Worm (Caenorhabditis elegans) whole organism, L4 larva: ENCODE data around the gene C31H2.4.

Experiments
- F37D6.2 ChIP-seq: sonication (generic microtip); optimal IDR thresholded peaks from 2 replicates; lab custom pipeline; 2016; ENCODE audit warnings: mild to moderate bottlenecking, missing genetic modification characterization, missing compliant biosample characterization
- F44E2.7 ChIP-seq: fragments of 200-800 bp; sonication (Bioruptor generic); IDR thresholded peaks from 2 replicates; pipeline ENCODE4 v2.1.2; 2022; ENCODE audit warnings: missing genetic modification characterization, missing compliant biosample characterization
- Y105C5A.15 ChIP-seq: fragments of 200-800 bp; sonication (Bioruptor generic); IDR thresholded peaks from 2 replicates; pipeline ENCODE4 v1.3.6; 2022; ENCODE audit warnings: missing genetic modification characterization, missing compliant biosample characterization
- ZK337.2 ChIP-seq: fragments of 200-800 bp; sonication (Bioruptor generic); IDR thresholded peaks from 2 replicates; pipeline ENCODE4 v1.3.6; 2022; ENCODE audit warnings: missing genetic modification reagents, missing genetic modification characterization, missing compliant biosample characterization
- aha-1 ChIP-seq: fragments of 150-350 bp; peaks from one replicate; lab custom pipeline; 2014; ENCODE audit warnings: missing biosample characterization, missing genetic modification characterization
- ceh-32 ChIP-seq: sonication (generic microtip); optimal IDR thresholded peaks from 2 replicates; lab custom pipeline; 2016; ENCODE audit warnings: mild to moderate bottlenecking, missing genetic modification characterization, missing compliant biosample characterization; ENCODE audit not compliant: poor library complexity
- ceh-62 ChIP-seq: sonication (generic microtip); optimal IDR thresholded peaks from 2 replicates; lab custom pipeline; 2017; ENCODE audit warnings: missing biosample characterization, missing genetic modification characterization
- ceh-82 ChIP-seq: sonication (generic microtip); optimal IDR thresholded peaks from 2 replicates; lab custom pipeline; 2017; ENCODE audit warnings: missing biosample characterization, missing genetic modification characterization
- gei-8 ChIP-seq: fragments of 200-800 bp; sonication (Bioruptor generic); optimal IDR thresholded peaks from 2 replicates; lab custom pipeline; 2018; ENCODE audit warnings: mild to moderate bottlenecking, missing genetic modification characterization, missing compliant biosample characterization
- hif-1 ChIP-seq, 2 experiments: sonication (generic microtip); optimal IDR thresholded peaks; 2 replicates each; lab custom pipeline; 2016 to 2017; ENCODE audit warnings: missing compliant biosample characterization in 2 of 2, missing genetic modification characterization in 2 of 2, missing genetic modification reagents in 2 of 2, missing genotype in 2 of 2, mild to moderate bottlenecking in 1 of 2
- hlh-11 ChIP-seq: fragments of 200-800 bp; sonication (Bioruptor generic); optimal IDR thresholded peaks from 2 replicates; lab custom pipeline; 2018; ENCODE audit warnings: mild to moderate bottlenecking, missing genetic modification characterization, missing compliant biosample characterization
- hlh-30 ChIP-seq: sonication (generic microtip); optimal IDR thresholded peaks from 2 replicates; lab custom pipeline; 2017; ENCODE audit warnings: antibody characterized with exemption, mild to moderate bottlenecking, missing genetic modification characterization, missing compliant biosample characterization; ENCODE audit not compliant: insufficient read depth
- lin-29 ChIP-seq: fragments of 200-800 bp; sonication (Bioruptor generic); IDR thresholded peaks from 2 replicates; pipeline ENCODE4 v1.3.6; 2022; ENCODE audit warnings: missing genetic modification reagents, missing genetic modification characterization, missing compliant biosample characterization
- lin-39 ChIP-seq: fragments of 150-350 bp; optimal IDR thresholded peaks from 2 replicates; lab custom pipeline; 2014; ENCODE audit warnings: missing biosample characterization, missing genetic modification reagents, missing genetic modification characterization
- lsy-2 ChIP-seq, 2 experiments: fragments of 150-350 bp in 1 of 2; sonication (generic microtip) in 1 of 2; optimal IDR thresholded peaks; 2 replicates each; lab custom pipeline; 2014 to 2017; ENCODE audit warnings: missing biosample characterization in 2 of 2, missing genetic modification characterization in 2 of 2
- madf-5 ChIP-seq, 2 experiments: fragments of 200-800 bp; sonication (Bioruptor generic); IDR thresholded peaks; 2 replicates each; pipeline ENCODE4 v1.3.6; 2022; ENCODE audit warnings: missing compliant biosample characterization in 2 of 2, missing genetic modification characterization in 2 of 2
- madf-9 ChIP-seq: fragments of 200-800 bp; sonication (Bioruptor generic); conservative IDR thresholded peaks from 2 replicates; pipeline ENCODE4 v1.3.6; 2022; ENCODE audit warnings: missing genetic modification reagents, missing genetic modification characterization, missing compliant biosample characterization
- mxl-3 ChIP-seq: fragments of 200-800 bp; sonication (Bioruptor generic); optimal IDR thresholded peaks from 2 replicates; lab custom pipeline; 2018; ENCODE audit warnings: mild to moderate bottlenecking, missing genetic modification characterization, missing compliant biosample characterization
- nhr-111 ChIP-seq: fragments of 200-800 bp; sonication (Bioruptor generic); optimal IDR thresholded peaks from 2 replicates; lab custom pipeline; 2018; ENCODE audit warnings: mild to moderate bottlenecking, missing genetic modification characterization, missing compliant biosample characterization
- nhr-25 ChIP-seq: sonication (generic microtip); optimal IDR thresholded peaks from 2 replicates; lab custom pipeline; 2017; ENCODE audit warnings: missing genetic modification characterization, mild to moderate bottlenecking, missing compliant biosample characterization, antibody characterized with exemption, moderate library complexity, borderline replicate concordance; ENCODE audit not compliant: insufficient read depth
- nhr-28 ChIP-seq: fragments of 150-350 bp; optimal IDR thresholded peaks from 2 replicates; lab custom pipeline; 2014; ENCODE audit warnings: missing biosample characterization, missing genetic modification characterization
- nhr-41 ChIP-seq: fragments of 200-800 bp; sonication (Bioruptor generic); IDR thresholded peaks from 2 replicates; pipeline ENCODE4 v1.3.6; 2022; ENCODE audit warnings: missing genetic modification reagents, missing genetic modification characterization, missing compliant biosample characterization
- nhr-76 ChIP-seq: fragments of 150-350 bp; optimal IDR thresholded peaks from 2 replicates; lab custom pipeline; 2014; ENCODE audit warnings: missing biosample characterization, missing genetic modification characterization
- nhr-77 ChIP-seq: fragments of 150-350 bp; optimal IDR thresholded peaks from 2 replicates; lab custom pipeline; 2014; ENCODE audit warnings: missing biosample characterization, missing genetic modification characterization
- set-16 ChIP-seq: fragments of 200-800 bp; sonication (Bioruptor generic); IDR thresholded peaks from 2 replicates; pipeline ENCODE4 v1.3.6; 2022; ENCODE audit warnings: missing genetic modification reagents, missing genetic modification characterization, missing compliant biosample characterization
- spr-1 ChIP-seq: sonication (generic microtip); optimal IDR thresholded peaks from 2 replicates; lab custom pipeline; 2016; ENCODE audit warnings: mild to moderate bottlenecking, missing genetic modification characterization, missing compliant biosample characterization
- spr-3 ChIP-seq: fragments of 200-800 bp; sonication (Bioruptor generic); optimal IDR thresholded peaks from 2 replicates; lab custom pipeline; 2018; ENCODE audit warnings: mild to moderate bottlenecking, missing genetic modification characterization, missing compliant biosample characterization
- tra-1 ChIP-seq: fragments of 200-800 bp; sonication (Bioruptor generic); IDR thresholded peaks from 2 replicates; pipeline ENCODE4 v1.3.6; 2022; ENCODE audit warnings: missing genetic modification reagents, missing genetic modification characterization, missing compliant biosample characterization
- unc-39 ChIP-seq: sonication (generic microtip); optimal IDR thresholded peaks from 2 replicates; lab custom pipeline; 2017; ENCODE audit warnings: missing biosample characterization, missing genetic modification characterization
- unc-62 ChIP-seq, 3 experiments: fragments of 150-350 bp in 1 of 3; sonication (generic microtip); optimal IDR thresholded peaks in 2 of 3; peaks in 1 of 3; 1 replicate in 1 of 3; 2 replicates in 2 of 3; lab custom pipeline; 2014 to 2017; ENCODE audit warnings: missing biosample characterization in 3 of 3, missing genetic modification characterization in 3 of 3, missing genetic modification reagents in 3 of 3, missing genotype in 1 of 3

Gene C31H2.4

ce11 chrX:5152931-5153330 is 6.5 kb downstream of the C31H2.4 start:
- TF ChIP-seq set-16 (GFP tag; lab: Robert Waterston, UW), result no peak
- no peak for TF ChIP-seq tra-1 (GFP tag; lab: Robert Waterston, UW)
- no peak for TF ChIP-seq madf-9
- TF ChIP-seq nhr-111 (GFP tag; lab: Kevin White, UChicago), result no peak
- TF ChIP-seq Y105C5A.15, result no peak
- no peak for TF ChIP-seq gei-8 (GFP tag; lab: Kevin White, UChicago)

- no peak for TF ChIP-seq mxl-3
- peak in 1 of 2 experiments; percentile 98 for TF ChIP-seq unc-62 (GFP tag; optimal IDR thresholded peaks at IDR 0.05 in 1 of 2; lab: Kevin White, UChicago)
- TF ChIP-seq unc-62 (tag; optimal IDR thresholded peaks at IDR 0.05; lab: Kevin White, UChicago), result no peak
- TF ChIP-seq, all 104 proteins: peak for 1
Observed at ce11 chrX:5151866-5152265, 7.6 kb downstream of the C31H2.4 start.

- TF ChIP-seq nhr-76 (tag; lab: Kevin White, UChicago) (no peak), lin-39 (tag; lab: Kevin White, UChicago) (no peak), ceh-32 (tag; lab: Kevin White, UChicago) (no peak), F37D6.2 (tag; lab: Kevin White, UChicago) (no peak), madf-5 (GFP tag; IDR thresholded peaks at IDR 0.05; lab: Robert Waterston, UW) (no peak), hlh-11 (tag; lab: Kevin White, UChicago) (no peak)
Observed at ce11 chrX:5151403-5151802, 8.1 kb downstream of the C31H2.4 start.

ce11 chrX:5150389-5150788 is 9.1 kb downstream of the C31H2.4 start, which contains the start of gene dpy-8:
Gene dpy-8, minus strand, starts transcription at chrX:5150476.
- TF ChIP-seq nhr-25 (tag; lab: Kevin White, UChicago) (no peak), nhr-28 (tag; lab: Kevin White, UChicago) (peak; percentile 39), hlh-30 (tag; lab: Kevin White, UChicago) (peak; percentile 21)

ce11 chrX:5147918-5148317 is 11.5 kb downstream of the C31H2.4 start, which contains the start of gene C31H2.14:
Gene C31H2.14, plus strand, starts transcription at chrX:5148218.
- TF ChIP-seq F37D6.2 (tag; lab: Kevin White, UChicago), result no peak
- TF ChIP-seq ZK337.2 (GFP tag; lab: Robert Waterston, UW), result no peak
- TF ChIP-seq aha-1 (tag; lab: Kevin White, UChicago), result no peak
- TF ChIP-seq nhr-77 (tag; lab: Kevin White, UChicago), result no peak
- no peak for TF ChIP-seq spr-3 (GFP tag; lab: Kevin White, UChicago)
- no peak for TF ChIP-seq lin-29 (GFP tag; lab: Robert Waterston, UW)
- no peak for TF ChIP-seq F44E2.7 (GFP tag; lab: Robert Waterston, UW)
- TF ChIP-seq nhr-41 (GFP tag; lab: Robert Waterston, UW), result no peak
- no peak for TF ChIP-seq hif-1 (tag; optimal IDR thresholded peaks at IDR 0.05; lab: Kevin White, UChicago)
- no peak for TF ChIP-seq Y105C5A.15
- no peak for TF ChIP-seq ceh-62 (tag; lab: Kevin White, UChicago)
- no peak for TF ChIP-seq unc-39 (tag; lab: Kevin White, UChicago)
- TF ChIP-seq ceh-82 (tag; lab: Kevin White, UChicago), result no peak

- TF ChIP-seq F44E2.7 (GFP tag; lab: Robert Waterston, UW) (no peak), lsy-2 (tag; optimal IDR thresholded peaks at IDR 0.05; lab: Kevin White, UChicago) (no peak), spr-1 (tag; lab: Kevin White, UChicago) (no peak)
Observed at ce11 chrX:5142403-5142802, 17.1 kb downstream of the C31H2.4 start.
